Worm (Caenorhabditis elegans) whole organism, midembryonic: ENCODE measurements around the gene cutl-12.

Experiments
- T22C8.4 ChIP-seq: fragments of 200-800 bp; sonication (Bioruptor generic); IDR thresholded peaks from 2 replicates; pipeline ENCODE4 v1.3.6; 2022; ENCODE audit warnings: missing genetic modification characterization, missing compliant biosample characterization
- cog-1 ChIP-seq: sonication (generic microtip); optimal IDR thresholded peaks from 2 replicates; lab custom pipeline; 2016; ENCODE audit warnings: missing genetic modification characterization, missing compliant biosample characterization
- flt-1 ChIP-seq: fragments of 200-800 bp; sonication (Bioruptor generic); IDR thresholded peaks from 2 replicates; pipeline ENCODE4 v1.3.6; 2022; ENCODE audit warnings: missing genetic modification characterization, missing compliant biosample characterization
- klf-2 ChIP-seq: fragments of 200-800 bp; sonication (Bioruptor generic); conservative IDR thresholded peaks from 2 replicates; pipeline ENCODE4 v1.3.6; 2022; ENCODE audit warnings: missing genetic modification reagents, missing genetic modification characterization, missing compliant biosample characterization
- med-1 ChIP-seq: sonication (generic microtip); optimal IDR thresholded peaks from 2 replicates; lab custom pipeline; 2017; ENCODE audit warnings: missing genetic modification characterization, mild to moderate bottlenecking, missing compliant biosample characterization, antibody characterized with exemption, missing genetic modification reagents; ENCODE audit not compliant: insufficient read depth
- ref-1 ChIP-seq: fragments of 200-800 bp; sonication (Bioruptor generic); conservative IDR thresholded peaks from 2 replicates; pipeline ENCODE4 v1.3.6; 2022; ENCODE audit warnings: missing genetic modification reagents, missing genetic modification characterization, missing compliant biosample characterization
- tab-1 ChIP-seq: fragments of 200-800 bp; sonication (Bioruptor generic); IDR thresholded peaks from 2 replicates; pipeline ENCODE4 v1.3.6; 2022; ENCODE audit warnings: missing genetic modification characterization, missing compliant biosample characterization
- ztf-29 ChIP-seq: fragments of 200-800 bp; sonication (Bioruptor generic); IDR thresholded peaks from 2 replicates; pipeline ENCODE4 v1.3.6; 2022; ENCODE audit warnings: missing genetic modification reagents, missing genetic modification characterization, missing compliant biosample characterization

- TF ChIP-seq flt-1 (GFP tag; lab: Robert Waterston, UW) (no peak), cog-1 (tag; lab: Kevin White, UChicago) (no peak), tab-1 (no peak), ref-1 (GFP tag; lab: Robert Waterston, UW) (no peak), T22C8.4 (GFP tag; lab: Robert Waterston, UW) (no peak), klf-2 (GFP tag; lab: Robert Waterston, UW) (no peak), med-1 (GFP tag; lab: Kevin White, UChicago) (no peak), ztf-29 (GFP tag; lab: Robert Waterston, UW) (no peak)
Observed at ce11 chrII:8610585-8610984, 23.7 kb downstream of the cutl-12 start.
